Fruit fly (Drosophila melanogaster): ENCODE results near the gene CG9500.

The CG9500 gene

dm6 chr2L:6350984-6351808 is 6.9 kb downstream of the CG9500 start, which contains the start of gene CG9498 (continued):
- TF ChIP-seq Doc2 (GFP tag; IDR thresholded peaks at IDR 0.05) (no peak), org-1 (GFP tag; optimal IDR thresholded peaks at IDR 0.05) (peak; percentile 81), CG12391 (tag; optimal IDR thresholded peaks at IDR 0.05) (peak; percentile 86), Med (GFP tag) (peak; percentile 73), prd (optimal IDR thresholded peaks at IDR 0.05) (no peak), prd (GFP tag; IDR thresholded peaks at IDR 0.05) (peak; percentile 75; the same call in 2 of the 3 replicates), wor (GFP tag; IDR thresholded peaks at IDR 0.05) (no peak), CG2889 (GFP tag; IDR thresholded peaks at IDR 0.05) (peak; percentile 44; the same call in 1 of the 3 replicates), CG2116 (GFP tag; optimal IDR thresholded peaks at IDR 0.05) (peak; percentile 32), CG5180 (GFP tag; optimal IDR thresholded peaks at IDR 0.05) (peak; percentile 65), h (optimal IDR thresholded peaks at IDR 0.05) (no peak), Trl (optimal IDR thresholded peaks at IDR 0.05) (no peak), Trl (GFP tag; optimal IDR thresholded peaks at IDR 0.05) (no peak), fd96Cb (tag; optimal IDR thresholded peaks at IDR 0.05) (peak; percentile 83), CG10321 (GFP tag; IDR thresholded peaks at IDR 0.05) (peak; percentile 49; the same call in 1 of the 2 replicates), dmrt99B (tag; optimal IDR thresholded peaks at IDR 0.05) (peak; percentile 93), CG6813 (GFP tag; optimal IDR thresholded peaks at IDR 0.05) (peak; percentile 86), Fer2 (tag; optimal IDR thresholded peaks at IDR 0.05) (peak; percentile 84), usp (GFP tag; optimal IDR thresholded peaks at IDR 0.05) (no peak), cato (GFP tag; optimal IDR thresholded peaks at IDR 0.05; ENCODE audit: borderline replicate concordance) (no peak), CG18599 (GFP tag; optimal IDR thresholded peaks at IDR 0.05) (peak; percentile 96), CG12071 (GFP tag; optimal IDR thresholded peaks at IDR 0.05) (no peak), CG10267 (tag; optimal IDR thresholded peaks at IDR 0.05) (peak; percentile 78), vnd (GFP tag; IDR thresholded peaks at IDR 0.05; ENCODE audit: partially characterized antibody) (no peak), ase (GFP tag; IDR thresholded peaks at IDR 0.05) (peak; percentile 72; the same call in 2 of the 3 replicates), pum (GFP tag; optimal IDR thresholded peaks at IDR 0.05) (no peak), bbx (GFP tag; IDR thresholded peaks at IDR 0.05; ENCODE audit: partially characterized antibody) (no peak), CG31441 (GFP tag; IDR thresholded peaks at IDR 0.05) (peak; percentile 84), CG8765 (GFP tag; IDR thresholded peaks at IDR 0.05) (peak; percentile 20; the same call in 1 of the 2 replicates), lov (optimal IDR thresholded peaks at IDR 0.05) (no peak), lov (GFP tag; IDR thresholded peaks at IDR 0.05) (0 out of 3 replicates have a peak, but pooled peaks have one; percentile 45), zf30C (GFP tag; optimal IDR thresholded peaks at IDR 0.05) (no peak), scrt (GFP tag; optimal IDR thresholded peaks at IDR 0.05) (peak; percentile 80), chinmo (GFP tag; IDR thresholded peaks at IDR 0.05; ENCODE audit: partially characterized antibody) (0 out of 4 replicates have a peak, but pooled peaks have one; percentile 63), CG17361 (GFP tag; IDR thresholded peaks at IDR 0.05) (peak; percentile 86), lbe (GFP tag; optimal IDR thresholded peaks at IDR 0.05) (no peak), Max (GFP tag; optimal IDR thresholded peaks at IDR 0.05) (peak; percentile 49), CG32772 (GFP tag; IDR thresholded peaks at IDR 0.05) (peak; percentile 67), slp2 (GFP tag; optimal IDR thresholded peaks at IDR 0.05) (no peak), Meics (GFP tag; optimal IDR thresholded peaks at IDR 0.05) (peak; percentile 96), luna (GFP tag; optimal IDR thresholded peaks at IDR 0.05) (peak; percentile 18), dimm (GFP tag; IDR thresholded peaks at IDR 0.05) (peak; percentile 67), CG31365 (tag; optimal IDR thresholded peaks at IDR 0.05) (no peak), CG4424 (GFP tag; optimal IDR thresholded peaks at IDR 0.05) (peak; percentile 74), CG13123 (GFP tag; optimal IDR thresholded peaks at IDR 0.05) (no peak), vvl (GFP tag; IDR thresholded peaks at IDR 0.05) (peak; percentile 57), sqz (GFP tag; optimal IDR thresholded peaks at IDR 0.05) (peak; percentile 52), CG17802 (tag; optimal IDR thresholded peaks at IDR 0.05) (no peak), NK7.1 (GFP tag; optimal IDR thresholded peaks at IDR 0.05) (peak; percentile 7), CG4707 (GFP tag; optimal IDR thresholded peaks at IDR 0.05) (no peak)

Measured in whole organism, embryonic.